Worm (Caenorhabditis elegans) whole organism, L4 larva: ENCODE results near the gene str-166.

Experiments
- Y5F2A.4 ChIP-seq: fragments of 200-800 bp; sonication (Bioruptor generic); optimal IDR thresholded peaks from 2 replicates; lab custom pipeline; 2018; ENCODE audit warnings: mild to moderate bottlenecking, missing genetic modification characterization, missing compliant biosample characterization
- ceh-82 ChIP-seq: sonication (generic microtip); optimal IDR thresholded peaks from 2 replicates; lab custom pipeline; 2017; ENCODE audit warnings: missing biosample characterization, missing genetic modification characterization
- fkh-10 ChIP-seq: fragments of 150-350 bp; optimal IDR thresholded peaks from 2 replicates; lab custom pipeline; 2014; ENCODE audit warnings: missing biosample characterization, missing genetic modification reagents, missing genetic modification characterization
- fos-1 ChIP-seq: fragments of 150-350 bp; optimal IDR thresholded peaks from 2 replicates; lab custom pipeline; 2014; ENCODE audit warnings: missing biosample characterization, missing genetic modification characterization
- pha-4 ChIP-seq, 2 experiments: fragments of 150-350 bp in 1 of 2; fragments of 200-800 bp in 1 of 2; sonication (Bioruptor generic) in 1 of 2; IDR thresholded peaks in 1 of 2; optimal IDR thresholded peaks in 1 of 2; 2 replicates each; pipeline versions ENCODE4 v1.3.6 to Lab custom; 2014 to 2022; ENCODE audit warnings: missing genetic modification characterization in 2 of 2, missing genetic modification reagents in 2 of 2, missing biosample characterization in 1 of 2, missing compliant biosample characterization in 1 of 2
- unc-130 ChIP-seq: sonication (generic microtip); optimal IDR thresholded peaks from 2 replicates; lab custom pipeline; 2016; ENCODE audit warnings: missing genetic modification reagents, missing genetic modification characterization, missing compliant biosample characterization

- TF ChIP-seq fkh-10: no peak
- TF ChIP-seq pha-4 (GFP tag; IDR thresholded peaks at IDR 0.05; lab: Robert Waterston, UW): no peak
- TF ChIP-seq pha-4 (tag; optimal IDR thresholded peaks at IDR 0.05; lab: Kevin White, UChicago): no peak
- no peak for TF ChIP-seq unc-130 (GFP tag; lab: Kevin White, UChicago)
- TF ChIP-seq ceh-82 (tag; lab: Kevin White, UChicago): no peak
- no peak for TF ChIP-seq fos-1
- no peak for TF ChIP-seq Y5F2A.4 (GFP tag; lab: Kevin White, UChicago)
Measured at ce11 chrIV:4864524-4864923, 19.6 kb upstream of the str-166 start.
